Worm (Caenorhabditis elegans) whole organism, L4/young adult: ENCODE data around the gene T22E5.1.

ENCODE experiments used
- W03F9.2 ChIP-seq: fragments of 150-350 bp; optimal IDR thresholded peaks from 2 replicates; lab custom pipeline; 2014; ENCODE audit warnings: missing biosample characterization, missing genetic modification characterization
- dao-5 ChIP-seq: sonication (generic microtip); optimal IDR thresholded peaks from 2 replicates; lab custom pipeline; 2016; ENCODE audit warnings: missing genotype, missing genetic modification characterization, moderate library complexity, missing compliant biosample characterization
- him-1 ChIP-seq: sonication (generic microtip); optimal IDR thresholded peaks from 2 replicates; lab custom pipeline; 2016; ENCODE audit warnings: missing genotype, missing genetic modification reagents, missing genetic modification characterization, missing compliant biosample characterization

DNA sequence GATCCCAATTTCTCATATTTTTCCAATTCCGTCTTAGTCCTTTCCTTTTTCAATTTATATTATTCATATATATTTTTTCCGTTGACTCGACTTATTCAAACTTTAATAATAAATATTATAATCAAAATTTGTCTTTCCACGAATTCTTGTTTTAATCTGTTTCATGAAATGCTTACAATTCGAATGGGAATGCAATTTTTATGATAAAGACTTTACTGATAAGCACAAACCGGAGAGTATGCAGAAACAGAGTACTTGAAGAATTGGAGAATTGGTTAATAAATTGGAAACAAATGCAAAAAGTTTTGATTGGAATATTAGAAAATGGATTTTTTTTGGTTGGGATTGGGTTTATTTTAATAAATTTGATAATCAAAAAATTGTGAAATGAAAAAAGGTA, 4.4 kb upstream of the T22E5.1 start:
- TF ChIP-seq him-1 (tag; lab: Kevin White, UChicago) (no peak), dao-5 (tag; lab: Kevin White, UChicago) (no peak), W03F9.2 (tag; lab: Kevin White, UChicago) (no peak)
